Worm (Caenorhabditis elegans): ENCODE measurements around the gene galt-1.

DNA sequence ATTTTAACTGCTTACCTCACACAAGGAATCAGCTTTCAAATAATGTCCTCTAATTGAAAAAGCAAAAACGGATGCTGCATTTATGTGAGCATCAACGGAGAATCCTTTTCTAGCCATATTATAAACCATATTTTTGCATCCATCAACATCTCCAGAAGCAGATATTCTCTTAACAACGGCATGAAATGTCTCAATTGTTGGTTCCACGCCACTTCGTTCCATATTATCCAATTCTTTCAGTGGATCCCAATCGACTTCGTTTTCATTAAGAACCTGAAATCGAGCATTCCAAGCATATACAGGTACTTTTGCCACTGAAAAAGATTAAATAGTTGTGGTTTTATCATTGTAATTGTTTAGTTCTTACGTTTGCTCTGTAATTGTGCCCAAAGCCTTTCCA is 13.8 kb upstream of the galt-1 start:
- TF ChIP-seq fkh-10 (GFP tag; optimal IDR thresholded peaks at IDR 0.05), result no peak
- no peak for TF ChIP-seq nhr-11 (tag; optimal IDR thresholded peaks at IDR 0.05)
- TF ChIP-seq nhr-12 (tag; optimal IDR thresholded peaks at IDR 0.05), result no peak
- TF ChIP-seq egl-27 (tag; optimal IDR thresholded peaks at IDR 0.05), result no peak
- no peak for TF ChIP-seq ZK546.5 (tag; optimal IDR thresholded peaks at IDR 0.05)
- no peak for TF ChIP-seq sea-2 (GFP tag; optimal IDR thresholded peaks at IDR 0.05)
